Worm (Caenorhabditis elegans) whole organism, late embryonic: Measurements from ENCODE around the gene sri-53.

Experiments
- ama-1 ChIP-seq: fragments of 150-350 bp; optimal IDR thresholded peaks from 2 replicates; lab custom pipeline; 2014
- ceh-14 ChIP-seq: sonication (generic microtip); optimal IDR thresholded peaks from 2 replicates; lab custom pipeline; 2016; ENCODE audit warnings: missing genotype, missing genetic modification characterization, missing compliant biosample characterization
- dve-1 ChIP-seq: sonication (generic microtip); optimal IDR thresholded peaks from 2 replicates; lab custom pipeline; 2017; ENCODE audit warnings: antibody characterized with exemption, mild to moderate bottlenecking, missing genetic modification characterization, missing compliant biosample characterization
- elt-2 ChIP-seq: sonication (generic microtip); optimal IDR thresholded peaks from 2 replicates; lab custom pipeline; 2016; ENCODE audit warnings: missing genetic modification reagents, missing genetic modification characterization, missing compliant biosample characterization
- fkh-10 ChIP-seq: fragments of 150-350 bp; optimal IDR thresholded peaks from 2 replicates; lab custom pipeline; 2014; ENCODE audit warnings: missing biosample characterization, missing genetic modification reagents, missing genetic modification characterization
- hlh-30 ChIP-seq: sonication (generic microtip); optimal IDR thresholded peaks from 2 replicates; lab custom pipeline; 2017; ENCODE audit warnings: antibody characterized with exemption, missing genetic modification characterization, missing compliant biosample characterization; ENCODE audit not compliant: insufficient read depth
- nfya-1 ChIP-seq: sonication (generic microtip); optimal IDR thresholded peaks from 2 replicates; lab custom pipeline; 2017; ENCODE audit warnings: missing genetic modification characterization, mild to moderate bottlenecking, missing compliant biosample characterization, antibody characterized with exemption, moderate library complexity
- nhr-11 ChIP-seq: fragments of 150-350 bp; optimal IDR thresholded peaks from 2 replicates; lab custom pipeline; 2014; ENCODE audit warnings: missing biosample characterization, missing genetic modification characterization
- nhr-232 ChIP-seq: sonication (generic microtip); optimal IDR thresholded peaks from 2 replicates; lab custom pipeline; 2016; ENCODE audit warnings: missing genetic modification characterization, missing compliant biosample characterization
- pag-3 ChIP-seq: sonication (generic microtip); optimal IDR thresholded peaks from 2 replicates; lab custom pipeline; 2016; ENCODE audit warnings: missing compliant biosample characterization, missing genetic modification characterization, borderline replicate concordance
- pha-4 ChIP-seq: fragments of 150-350 bp; optimal IDR thresholded peaks from 2 replicates; lab custom pipeline; 2018; ENCODE audit warnings: missing biosample characterization, missing genetic modification reagents, missing genetic modification characterization
- pqm-1 ChIP-seq: sonication (generic microtip); optimal IDR thresholded peaks from 2 replicates; lab custom pipeline; 2016; ENCODE audit warnings: missing genetic modification characterization, missing compliant biosample characterization
- rnt-1 ChIP-seq: sonication (generic microtip); optimal IDR thresholded peaks from 2 replicates; lab custom pipeline; 2016; ENCODE audit warnings: missing genetic modification characterization, missing compliant biosample characterization
- tbx-2 ChIP-seq: sonication (generic microtip); optimal IDR thresholded peaks from 2 replicates; lab custom pipeline; 2016; ENCODE audit warnings: missing genetic modification characterization, missing compliant biosample characterization

DNA sequence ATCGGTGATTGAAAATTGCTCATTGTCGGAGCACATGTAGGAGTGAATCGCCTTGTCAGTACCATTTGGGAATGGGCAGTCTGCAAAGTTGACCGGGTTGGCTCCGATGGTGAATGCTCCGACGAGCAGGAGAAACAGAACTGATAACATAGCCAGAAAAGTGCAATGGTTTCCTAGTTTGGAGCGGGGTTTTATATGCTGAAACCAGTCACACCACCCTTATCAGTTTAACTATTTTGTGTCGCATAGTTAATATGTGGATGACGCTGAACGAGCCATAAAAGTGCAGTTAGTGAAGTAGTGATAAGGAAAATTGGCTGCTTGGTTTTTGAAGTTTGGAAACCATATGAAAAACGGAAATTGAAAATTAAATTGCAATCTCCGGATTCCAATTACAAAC lies 43.4 kb upstream of the sri-53 start, which contains the start of gene C17F4.7:
- TF ChIP-seq tbx-2 (no peak), ama-1 (no peak), pha-4 (tag; lab: Kevin White, UChicago) (no peak), dve-1 (tag; lab: Kevin White, UChicago) (no peak), nhr-232 (tag; lab: Kevin White, UChicago) (no peak), pag-3 (tag; lab: Kevin White, UChicago) (no peak), nfya-1 (tag; lab: Kevin White, UChicago) (no peak), fkh-10 (GFP tag; lab: Kevin White, UChicago) (no peak), rnt-1 (no peak), ceh-14 (tag; lab: Kevin White, UChicago) (no peak), hlh-30 (tag; lab: Kevin White, UChicago) (no peak), nhr-11 (tag; lab: Kevin White, UChicago) (no peak), elt-2 (tag; lab: Kevin White, UChicago) (no peak), pqm-1 (tag; lab: Kevin White, UChicago) (no peak)
